Worm (Caenorhabditis elegans) whole organism, young adult: Measurements from ENCODE around the gene cdc-73.
A peak's percentile ranks its signal among the peaks of the same experiment; 100 is the strongest.

Experiments
- B0035.1 ChIP-seq: sonication (generic microtip); optimal IDR thresholded peaks from 2 replicates; lab custom pipeline; 2016; ENCODE audit warnings: missing genetic modification characterization, mild to moderate bottlenecking, missing compliant biosample characterization, missing genotype, missing genetic modification reagents
- C06A6.2 ChIP-seq: fragments of 200-800 bp; sonication (Bioruptor generic); conservative IDR thresholded peaks from 2 replicates; pipeline ENCODE4 v1.3.6; 2022; ENCODE audit warnings: missing genetic modification characterization, missing compliant biosample characterization
- D2030.7 ChIP-seq: fragments of 200-800 bp; sonication (Bioruptor generic); IDR thresholded peaks from 2 replicates; pipeline ENCODE4 v1.3.6; 2022; ENCODE audit warnings: missing genetic modification reagents, missing genetic modification characterization, missing compliant biosample characterization
- F39B2.1 ChIP-seq: fragments of 200-800 bp; sonication (Bioruptor generic); IDR thresholded peaks from 2 replicates; pipeline ENCODE4 v1.3.6; 2022; ENCODE audit warnings: missing genetic modification reagents, missing genetic modification characterization, missing compliant biosample characterization
- F52B5.7 ChIP-seq: sonication (generic microtip); optimal IDR thresholded peaks from 2 replicates; lab custom pipeline; 2016; ENCODE audit warnings: mild to moderate bottlenecking, missing genetic modification characterization, missing compliant biosample characterization
- K11D2.4 ChIP-seq: fragments of 200-800 bp; sonication (Bioruptor generic); IDR thresholded peaks from 2 replicates; pipeline ENCODE4 v1.3.6; 2022; ENCODE audit warnings: missing genetic modification reagents, missing genetic modification characterization, missing compliant biosample characterization
- K12H6.12 ChIP-seq: fragments of 200-800 bp; sonication (Bioruptor generic); optimal IDR thresholded peaks from 2 replicates; lab custom pipeline; 2018; ENCODE audit warnings: mild to moderate bottlenecking, missing genetic modification characterization, missing compliant biosample characterization
- Y53G8AR.9 ChIP-seq: fragments of 200-800 bp; sonication (Bioruptor generic); conservative IDR thresholded peaks from 2 replicates; pipeline ENCODE4 v1.3.6; 2022; ENCODE audit warnings: missing genetic modification reagents, missing genetic modification characterization, missing compliant biosample characterization
- Y67H2A.10 ChIP-seq: fragments of 200-800 bp; sonication (Bioruptor generic); conservative IDR thresholded peaks from 2 replicates; pipeline ENCODE4 v1.3.6; 2022; ENCODE audit warnings: missing genetic modification reagents, missing genetic modification characterization, missing compliant biosample characterization
- ama-1 ChIP-seq, 3 experiments: fragments of 150-350 bp in 1 of 3; sonication (generic microtip) in 2 of 3; optimal IDR thresholded peaks; 2 replicates each; lab custom pipeline; 2014 to 2018; ENCODE audit warnings: missing biosample characterization in 2 of 3, missing genetic modification characterization in 2 of 3, missing genetic modification reagents in 2 of 3
- athp-1 ChIP-seq: sonication (generic microtip); optimal IDR thresholded peaks from 2 replicates; lab custom pipeline; 2017; ENCODE audit warnings: mild to moderate bottlenecking, missing genetic modification characterization, missing compliant biosample characterization
- attf-5 ChIP-seq: fragments of 200-800 bp; sonication (Bioruptor generic); optimal IDR thresholded peaks from 2 replicates; lab custom pipeline; 2018; ENCODE audit warnings: mild to moderate bottlenecking, missing genetic modification characterization, missing compliant biosample characterization
- cebp-2 ChIP-seq: fragments of 200-800 bp; sonication (Bioruptor generic); IDR thresholded peaks from 2 replicates; pipeline ENCODE4 v1.3.6; 2022; ENCODE audit warnings: missing genetic modification characterization, missing compliant biosample characterization
- ceh-100 ChIP-seq: fragments of 200-800 bp; sonication (Bioruptor generic); IDR thresholded peaks from 2 replicates; pipeline ENCODE4 v1.3.6; 2022; ENCODE audit warnings: missing genetic modification reagents, missing genetic modification characterization, missing compliant biosample characterization
- ceh-40 ChIP-seq: fragments of 200-800 bp; sonication (Bioruptor generic); IDR thresholded peaks from 2 replicates; pipeline ENCODE4 v1.3.6; 2022; ENCODE audit warnings: missing genetic modification characterization, missing compliant biosample characterization
- die-1 ChIP-seq: sonication (generic microtip); optimal IDR thresholded peaks from 2 replicates; lab custom pipeline; 2016; ENCODE audit warnings: missing genotype, mild to moderate bottlenecking, missing genetic modification characterization, missing compliant biosample characterization
- dpff-1 ChIP-seq: sonication (generic microtip); optimal IDR thresholded peaks from 2 replicates; lab custom pipeline; 2017; ENCODE audit warnings: mild to moderate bottlenecking, missing genetic modification characterization, missing compliant biosample characterization
- dpl-1 ChIP-seq: fragments of 150-350 bp; optimal IDR thresholded peaks from 2 replicates; lab custom pipeline; 2014; ENCODE audit warnings: missing biosample characterization, missing genetic modification reagents, missing genetic modification characterization
- efl-1 ChIP-seq: fragments of 150-350 bp; optimal IDR thresholded peaks from 2 replicates; lab custom pipeline; 2014; ENCODE audit warnings: missing biosample characterization, missing genetic modification reagents, missing genetic modification characterization
- ets-4 ChIP-seq: fragments of 200-800 bp; sonication (Bioruptor generic); optimal IDR thresholded peaks from 2 replicates; lab custom pipeline; 2018; ENCODE audit warnings: mild to moderate bottlenecking, missing genetic modification characterization, missing compliant biosample characterization
- hmg-20 ChIP-seq: fragments of 200-800 bp; sonication (Bioruptor generic); IDR thresholded peaks from 2 replicates; pipeline ENCODE4 v1.3.6; 2022; ENCODE audit warnings: missing genetic modification reagents, missing genetic modification characterization, missing compliant biosample characterization
- let-526 ChIP-seq: fragments of 200-800 bp; sonication (Bioruptor generic); IDR thresholded peaks from 2 replicates; pipeline ENCODE4 v1.3.6; 2022; ENCODE audit warnings: missing genetic modification reagents, missing genetic modification characterization, missing compliant biosample characterization
- let-607 ChIP-seq, 2 experiments: fragments of 200-800 bp in 1 of 2; sonication (Bioruptor generic) in 1 of 2; sonication (generic microtip) in 1 of 2; optimal IDR thresholded peaks; 2 replicates each; lab custom pipeline; 2016 to 2018; ENCODE audit warnings: mild to moderate bottlenecking in 2 of 2, missing compliant biosample characterization in 2 of 2, missing genetic modification characterization in 2 of 2, moderate library complexity in 2 of 2, missing genotype in 1 of 2
- lin-35 ChIP-seq, 3 experiments: fragments of 150-350 bp in 2 of 3; sonication (generic microtip) in 1 of 3; optimal IDR thresholded peaks; 2 replicates each; lab custom pipeline; 2014 to 2018; ENCODE audit warnings: missing biosample characterization in 3 of 3, missing genetic modification characterization in 3 of 3, missing genetic modification reagents in 3 of 3
- lin-54 ChIP-seq: fragments of 200-800 bp; sonication (Bioruptor generic); optimal IDR thresholded peaks from 2 replicates; lab custom pipeline; 2018; ENCODE audit warnings: mild to moderate bottlenecking, missing genetic modification characterization, missing compliant biosample characterization
- lir-1 ChIP-seq: fragments of 200-800 bp; sonication (Bioruptor generic); conservative IDR thresholded peaks from 2 replicates; pipeline ENCODE4 v1.3.6; 2022; ENCODE audit warnings: missing genetic modification reagents, missing genetic modification characterization, missing compliant biosample characterization
- lsy-27 ChIP-seq: sonication (generic microtip); optimal IDR thresholded peaks from 2 replicates; lab custom pipeline; 2017; ENCODE audit warnings: missing genetic modification characterization, mild to moderate bottlenecking, missing compliant biosample characterization, antibody characterized with exemption, missing genotype, borderline replicate concordance; ENCODE audit not compliant: insufficient read depth
- madf-10 ChIP-seq: sonication (generic microtip); optimal IDR thresholded peaks from 2 replicates; lab custom pipeline; 2016; ENCODE audit warnings: mild to moderate bottlenecking, missing genetic modification characterization, missing compliant biosample characterization
- madf-6 ChIP-seq: fragments of 200-800 bp; sonication (Bioruptor generic); IDR thresholded peaks from 2 replicates; pipeline ENCODE4 v1.3.6; 2022; ENCODE audit warnings: missing genetic modification reagents, missing genetic modification characterization, missing compliant biosample characterization
- mcd-1 ChIP-seq: fragments of 200-800 bp; sonication (Bioruptor generic); IDR thresholded peaks from 2 replicates; pipeline ENCODE4 v1.3.6; 2022; ENCODE audit warnings: missing genetic modification reagents, missing genetic modification characterization, missing compliant biosample characterization
- rec-8 ChIP-seq, 2 experiments: sonication (generic microtip); optimal IDR thresholded peaks; 2 replicates each; lab custom pipeline; 2016; ENCODE audit warnings: mild to moderate bottlenecking in 2 of 2, missing genetic modification characterization in 2 of 2, missing genetic modification reagents in 2 of 2, missing genotype in 2 of 2, missing biosample characterization in 1 of 2, missing compliant biosample characterization in 1 of 2, moderate library complexity in 1 of 2
- repo-1 ChIP-seq: sonication (generic microtip); optimal IDR thresholded peaks from 2 replicates; lab custom pipeline; 2017; ENCODE audit warnings: mild to moderate bottlenecking, missing genetic modification characterization, missing compliant biosample characterization
- rpc-1 ChIP-seq, 2 experiments: fragments of 150-350 bp in 1 of 2; sonication (generic microtip) in 1 of 2; optimal IDR thresholded peaks; 2 replicates each; lab custom pipeline; 2014 to 2018; ENCODE audit warnings: missing biosample characterization in 1 of 2, missing genetic modification characterization in 1 of 2, missing genetic modification reagents in 1 of 2, missing genotype in 1 of 2
- sdz-38 ChIP-seq: sonication (generic microtip); optimal IDR thresholded peaks from 2 replicates; lab custom pipeline; 2016; ENCODE audit warnings: missing genotype, missing genetic modification characterization, missing compliant biosample characterization
- sea-2 ChIP-seq: fragments of 200-800 bp; sonication (Bioruptor generic); IDR thresholded peaks from 2 replicates; pipeline ENCODE4 v1.3.6; 2022; ENCODE audit warnings: missing genetic modification characterization, missing compliant biosample characterization
- snpc-1.1 ChIP-seq: sonication (generic microtip); optimal IDR thresholded peaks from 2 replicates; lab custom pipeline; 2017; ENCODE audit warnings: missing genetic modification characterization, mild to moderate bottlenecking, missing compliant biosample characterization, antibody characterized with exemption, moderate library complexity, missing genotype, missing genetic modification reagents; ENCODE audit not compliant: insufficient read depth
- tbp1 ChIP-seq: fragments of 200-800 bp; sonication (Bioruptor generic); optimal IDR thresholded peaks from 2 replicates; lab custom pipeline; 2018; ENCODE audit warnings: mild to moderate bottlenecking, missing genetic modification characterization, missing compliant biosample characterization
- unc-130 ChIP-seq: sonication (generic microtip); optimal IDR thresholded peaks from 2 replicates; lab custom pipeline; 2016; ENCODE audit warnings: missing genetic modification reagents, missing genetic modification characterization, missing compliant biosample characterization
- zfh-2 ChIP-seq: fragments of 200-800 bp; sonication (Bioruptor generic); conservative IDR thresholded peaks from 2 replicates; pipeline ENCODE4 v1.3.6; 2022; ENCODE audit warnings: missing genetic modification reagents, missing genetic modification characterization, missing compliant biosample characterization
- ztf-18 ChIP-seq: sonication (generic microtip); optimal IDR thresholded peaks from 2 replicates; lab custom pipeline; 2016; ENCODE audit warnings: missing genotype, mild to moderate bottlenecking, missing genetic modification characterization, missing compliant biosample characterization
- ztf-28 ChIP-seq: fragments of 200-800 bp; sonication (Bioruptor generic); IDR thresholded peaks from 2 replicates; pipeline ENCODE4 v1.3.6; 2022; ENCODE audit warnings: missing genetic modification reagents, missing genetic modification characterization, missing compliant biosample characterization
- ztf-3 ChIP-seq: fragments of 200-800 bp; sonication (Bioruptor generic); optimal IDR thresholded peaks from 2 replicates; lab custom pipeline; 2018; ENCODE audit warnings: mild to moderate bottlenecking, missing genetic modification characterization, missing compliant biosample characterization

Gene cdc-73

DNA sequence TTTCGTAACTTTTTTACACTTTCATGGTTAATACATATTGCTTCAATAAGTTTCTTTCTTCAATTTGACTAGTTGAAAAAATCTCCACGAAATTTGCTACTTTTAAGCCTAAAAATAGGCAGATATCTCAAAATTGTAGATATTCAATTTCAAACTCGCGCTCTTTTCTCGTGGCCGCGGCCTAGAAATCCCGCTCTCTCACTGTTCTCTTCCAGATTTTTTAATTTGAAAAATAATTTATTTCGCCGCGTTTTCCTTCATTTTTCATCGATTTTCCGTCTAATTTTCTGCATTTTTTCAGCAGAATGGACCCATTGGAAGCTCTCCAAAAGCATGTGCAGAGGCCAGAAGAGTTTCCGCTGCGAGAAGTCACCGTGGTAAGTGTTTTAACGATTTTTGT, at the start of gene cdc-73:
Gene cdc-73, plus strand, starts transcription at position 302 of the 400 bp plus-strand sequence.
- TF ChIP-seq F52B5.7 (tag; lab: Kevin White, UChicago) (no peak), efl-1 (GFP tag; lab: Kevin White, UChicago) (peak; percentile 71), ceh-100 (GFP tag; lab: Robert Waterston, UW) (no peak), D2030.7 (GFP tag; lab: Robert Waterston, UW) (no peak), ztf-18 (tag; lab: Kevin White, UChicago) (peak; percentile 21), snpc-1.1 (tag; lab: Kevin White, UChicago) (no peak), let-526 (no peak), dpff-1 (no peak), lsy-27 (tag; lab: Kevin White, UChicago) (no peak), repo-1 (tag; lab: Kevin White, UChicago) (no peak), madf-6 (GFP tag; lab: Robert Waterston, UW) (no peak), let-607 (tag; optimal IDR thresholded peaks at IDR 0.05; lab: Kevin White, UChicago) (no peak), attf-5 (peak; percentile 6), mcd-1 (GFP tag; lab: Robert Waterston, UW) (peak; percentile 38; the same call in 1 of the 2 replicates), zfh-2 (GFP tag; lab: Robert Waterston, UW) (no peak), sea-2 (GFP tag; lab: Robert Waterston, UW) (no peak), lir-1 (GFP tag; lab: Robert Waterston, UW) (no peak), Y67H2A.10 (GFP tag; lab: Robert Waterston, UW) (no peak), K12H6.12 (tag; lab: Kevin White, UChicago) (no peak), ztf-28 (GFP tag; lab: Robert Waterston, UW) (peak; percentile 70; the same call in 1 of the 2 replicates), ets-4 (GFP tag; lab: Kevin White, UChicago) (no peak), rec-8 (tag; optimal IDR thresholded peaks at IDR 0.05; lab: Kevin White, UChicago) (no peak), unc-130 (GFP tag; lab: Kevin White, UChicago) (peak; percentile 29), lin-54 (peak; percentile 91), cebp-2 (GFP tag; lab: Robert Waterston, UW) (no peak), sdz-38 (tag; lab: Kevin White, UChicago) (no peak), dpl-1 (GFP tag; lab: Kevin White, UChicago) (peak; percentile 75), tbp1 (GFP tag; lab: Kevin White, UChicago) (no peak), lin-35 (GFP tag; optimal IDR thresholded peaks at IDR 0.05; lab: Kevin White, UChicago) (peak in 1 of 3 experiments; percentile 60), ama-1 (optimal IDR thresholded peaks at IDR 0.05; lab: Kevin White, UChicago) (no peak), ama-1 (GFP tag; optimal IDR thresholded peaks at IDR 0.05; lab: Kevin White, UChicago) (no peak), madf-10 (tag; lab: Kevin White, UChicago) (no peak), Y53G8AR.9 (GFP tag; lab: Robert Waterston, UW) (no peak), athp-1 (no peak), B0035.1 (tag; lab: Kevin White, UChicago) (no peak), ztf-3 (GFP tag; lab: Kevin White, UChicago) (no peak), C06A6.2 (GFP tag; lab: Robert Waterston, UW) (no peak), F39B2.1 (GFP tag; lab: Robert Waterston, UW) (no peak), K11D2.4 (no peak), rpc-1 (optimal IDR thresholded peaks at IDR 0.05; lab: Kevin White, UChicago) (no peak), rpc-1 (tag; optimal IDR thresholded peaks at IDR 0.05; lab: Kevin White, UChicago) (no peak), hmg-20 (GFP tag; lab: Robert Waterston, UW) (no peak), ceh-40 (no peak), die-1 (tag; lab: Kevin White, UChicago) (no peak)
